Fruit fly (Drosophila melanogaster) S2 (cell line): ENCODE measurements around the gene t.

Experiments used
- CG8478 ChIP-seq: fragments of >200 bp; optimal IDR thresholded peaks from 2 replicates; lab custom pipeline; 2018
- CTCF ChIP-seq, 2 experiments: fragments of >200 bp; optimal IDR thresholded peaks; 2 replicates each; lab custom pipeline; 2018

DNA sequence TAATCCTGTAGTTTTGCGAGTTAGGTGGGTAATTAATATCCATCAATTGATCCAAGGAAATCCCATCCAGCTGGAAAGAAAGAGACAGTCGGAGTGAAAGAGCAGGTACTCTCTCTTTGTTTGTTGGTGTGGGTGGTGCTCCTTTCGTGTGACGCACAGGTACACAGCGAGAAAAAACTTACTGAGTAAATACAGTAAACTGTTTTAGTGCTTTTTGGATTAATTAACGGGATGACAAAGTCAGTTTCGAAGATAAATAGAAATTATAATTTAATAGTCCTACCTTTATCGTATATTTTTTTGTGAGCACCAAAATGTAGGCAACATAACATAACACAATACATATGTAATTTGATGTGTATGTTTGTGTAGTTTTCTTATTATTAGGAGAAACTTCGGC is 25.0 kb upstream of the t start:
- TF ChIP-seq CG8478 (lab: Kevin White, UChicago) (no peak), CTCF (optimal IDR thresholded peaks at IDR 0.05; lab: Kevin White, UChicago) (no peak)
